Fruit fly (Drosophila melanogaster) whole organism, embryonic: Measurements from ENCODE around the gene CG42342.

ENCODE experiments used
- Abd-B ChIP-seq: fragments of 200-800 bp; sonication (Bioruptor generic); optimal IDR thresholded peaks from 2 replicates; lab custom pipeline; 2018; ENCODE audit warnings: missing biosample characterization, mild to moderate bottlenecking, missing genetic modification characterization, moderate library complexity
- BEAF-32 ChIP-seq: fragments of 200-800 bp; sonication (Bioruptor generic); optimal IDR thresholded peaks from 3 replicates; lab custom pipeline; 2017; ENCODE audit warnings: missing biosample characterization, missing genetic modification characterization, mild to moderate bottlenecking, moderate library complexity, missing genetic modification reagents
- Blimp-1 ChIP-seq: fragments of 200-800 bp; sonication (Bioruptor generic); optimal IDR thresholded peaks from 3 replicates; lab custom pipeline; 2018; ENCODE audit warnings: missing biosample characterization, missing genetic modification characterization, mild to moderate bottlenecking, moderate library complexity, missing genetic modification reagents
- CG10267 ChIP-seq: fragments of 200-800 bp; sonication (Bioruptor generic); optimal IDR thresholded peaks from 2 replicates; lab custom pipeline; 2018; ENCODE audit warnings: missing biosample characterization, mild to moderate bottlenecking, missing genetic modification characterization, moderate library complexity
- CG11247 ChIP-seq: fragments of 200-800 bp; sonication (Bioruptor generic); IDR thresholded peaks from 2 replicates; pipeline ENCODE4 v1.3.6; 2022; ENCODE audit warnings: missing biosample characterization, missing genetic modification characterization
- CG12155 ChIP-seq: fragments of 200-800 bp; sonication (Bioruptor generic); optimal IDR thresholded peaks from 3 replicates; lab custom pipeline; 2016; ENCODE audit warnings: missing biosample characterization, missing genetic modification characterization
- CG14860 ChIP-seq: fragments of 200-800 bp; sonication (Bioruptor generic); IDR thresholded peaks from 3 replicates; pipeline ENCODE4 v1.3.6; 2022; ENCODE audit warnings: missing biosample characterization, missing genetic modification characterization; ENCODE audit not compliant: partially characterized antibody
- CG1529 ChIP-seq: fragments of 200-800 bp; sonication (Bioruptor generic); optimal IDR thresholded peaks from 3 replicates; lab custom pipeline; 2018; ENCODE audit warnings: missing biosample characterization, missing genetic modification characterization
- CG15696 ChIP-seq: fragments of 200-800 bp; sonication (Bioruptor generic); optimal IDR thresholded peaks from 2 replicates; lab custom pipeline; 2019; ENCODE audit warnings: missing biosample characterization, mild to moderate bottlenecking, missing genetic modification characterization, moderate library complexity
- CG32767 ChIP-seq: fragments of 200-800 bp; sonication (Bioruptor generic); IDR thresholded peaks from 2 replicates; pipeline ENCODE4 v1.3.6; 2022; ENCODE audit warnings: missing biosample characterization, missing genetic modification characterization
- CG3407 ChIP-seq: fragments of 200-800 bp; sonication (Bioruptor generic); optimal IDR thresholded peaks from 2 replicates; lab custom pipeline; 2018; ENCODE audit warnings: missing biosample characterization, mild to moderate bottlenecking, missing genetic modification characterization
- CG4730 ChIP-seq: fragments of 200-800 bp; sonication (Bioruptor generic); IDR thresholded peaks from 2 replicates; pipeline ENCODE4 v1.3.6; 2022; ENCODE audit warnings: missing biosample characterization, missing genetic modification characterization
- CG6272 ChIP-seq: fragments of 200-800 bp; sonication (Bioruptor generic); IDR thresholded peaks from 2 replicates; pipeline ENCODE4 v1.3.6; 2022; ENCODE audit warnings: missing biosample characterization, missing genetic modification characterization
- CG7745 ChIP-seq: fragments of 200-800 bp; sonication (Bioruptor generic); optimal IDR thresholded peaks from 2 replicates; lab custom pipeline; 2018; ENCODE audit warnings: missing biosample characterization, mild to moderate bottlenecking, missing genetic modification characterization, moderate library complexity
- CG7839 ChIP-seq: fragments of 200-800 bp; sonication (Bioruptor generic); optimal IDR thresholded peaks from 3 replicates; lab custom pipeline; 2018; ENCODE audit warnings: missing biosample characterization, mild to moderate bottlenecking, missing genetic modification characterization, moderate library complexity
- CG7963 ChIP-seq: fragments of 200-800 bp; sonication (Bioruptor generic); IDR thresholded peaks from 3 replicates; pipeline ENCODE4 v1.3.6; 2022; ENCODE audit warnings: missing biosample characterization, missing genetic modification characterization; ENCODE audit not compliant: partially characterized antibody
- CG8944 ChIP-seq: fragments of 200-800 bp; sonication (Bioruptor generic); optimal IDR thresholded peaks from 3 replicates; lab custom pipeline; 2016; ENCODE audit warnings: missing biosample characterization, missing genetic modification characterization
- CG9215 ChIP-seq: fragments of 200-800 bp; sonication (Bioruptor generic); IDR thresholded peaks from 2 replicates; pipeline ENCODE4 v1.3.6; 2022; ENCODE audit warnings: missing biosample characterization, missing genetic modification characterization
- CG9727 ChIP-seq: fragments of 200-800 bp; sonication (Bioruptor generic); optimal IDR thresholded peaks from 3 replicates; lab custom pipeline; 2017; ENCODE audit warnings: missing biosample characterization, mild to moderate bottlenecking, missing genetic modification characterization
- CoRest ChIP-seq: fragments of 200-800 bp; sonication (Bioruptor generic); optimal IDR thresholded peaks from 3 replicates; lab custom pipeline; 2018; ENCODE audit warnings: missing biosample characterization, mild to moderate bottlenecking, missing genetic modification characterization, moderate library complexity
- CrebB ChIP-seq: fragments of 200-800 bp; sonication (Bioruptor generic); optimal IDR thresholded peaks from 3 replicates; lab custom pipeline; 2018; ENCODE audit warnings: missing biosample characterization, mild to moderate bottlenecking, missing genetic modification characterization
- D19B ChIP-seq: fragments of 200-800 bp; sonication (Bioruptor generic); optimal IDR thresholded peaks from 2 replicates; lab custom pipeline; 2017; ENCODE audit warnings: missing biosample characterization, mild to moderate bottlenecking, missing genetic modification characterization
- Dref ChIP-seq: fragments of 200-800 bp; sonication (Bioruptor generic); IDR thresholded peaks from 2 replicates; pipeline ENCODE4 v1.3.6; 2022; ENCODE audit warnings: missing biosample characterization, missing genetic modification characterization
- Fer1 ChIP-seq: fragments of 200-800 bp; sonication (Bioruptor generic); optimal IDR thresholded peaks from 2 replicates; lab custom pipeline; 2017; ENCODE audit warnings: missing biosample characterization, mild to moderate bottlenecking, missing genetic modification characterization
- MTF-1 ChIP-seq: fragments of 200-800 bp; sonication (Bioruptor generic); optimal IDR thresholded peaks from 2 replicates; lab custom pipeline; 2018; ENCODE audit warnings: missing biosample characterization, mild to moderate bottlenecking, missing genetic modification characterization, borderline replicate concordance
- NC2α ChIP-seq: fragments of 200-800 bp; sonication (Bioruptor generic); optimal IDR thresholded peaks from 2 replicates; lab custom pipeline; 2016; ENCODE audit warnings: missing biosample characterization, missing genetic modification characterization
- Opbp ChIP-seq: fragments of 200-800 bp; sonication (Bioruptor generic); IDR thresholded peaks from 3 replicates; pipeline ENCODE4 v1.3.6; 2022; ENCODE audit warnings: missing biosample characterization, missing genetic modification characterization; ENCODE audit not compliant: partially characterized antibody
- Poxn ChIP-seq: fragments of 200-800 bp; sonication (Bioruptor generic); IDR thresholded peaks from 2 replicates; pipeline ENCODE4 v1.3.6; 2022; ENCODE audit warnings: missing biosample characterization, missing genetic modification characterization
- Side ChIP-seq: fragments of 200-800 bp; sonication (Bioruptor generic); optimal IDR thresholded peaks from 2 replicates; lab custom pipeline; 2016; ENCODE audit warnings: missing biosample characterization, missing genetic modification characterization
- Trl ChIP-seq, 3 experiments: fragments of >200 bp in 2 of 3; fragments of 200-800 bp in 1 of 3; sonication (Bioruptor generic) in 1 of 3; optimal IDR thresholded peaks; 2 replicates in 1 of 3; 3 replicates in 2 of 3; lab custom pipeline; 2016 to 2017; ENCODE audit warnings: missing biosample characterization in 1 of 3, missing genetic modification characterization in 1 of 3
- amos ChIP-seq: fragments of 200-800 bp; sonication (Bioruptor generic); IDR thresholded peaks from 2 replicates; pipeline ENCODE4 v1.3.6; 2022; ENCODE audit warnings: missing biosample characterization, missing genetic modification characterization; ENCODE audit not compliant: partially characterized antibody
- ap ChIP-seq: fragments of 200-800 bp; sonication (Bioruptor generic); IDR thresholded peaks from 2 replicates; pipeline ENCODE4 v1.3.6; 2022; ENCODE audit warnings: missing biosample characterization, missing genetic modification characterization
- cato ChIP-seq: fragments of 200-800 bp; sonication (Bioruptor generic); optimal IDR thresholded peaks from 2 replicates; lab custom pipeline; 2016; ENCODE audit warnings: missing biosample characterization, missing genetic modification characterization, borderline replicate concordance
- da ChIP-seq: fragments of 200-800 bp; sonication (Bioruptor generic); optimal IDR thresholded peaks from 2 replicates; lab custom pipeline; 2016; ENCODE audit warnings: missing biosample characterization, missing genetic modification characterization
- disco-r ChIP-seq: fragments of 200-800 bp; sonication (Bioruptor generic); optimal IDR thresholded peaks from 2 replicates; lab custom pipeline; 2016; ENCODE audit warnings: missing biosample characterization, missing genetic modification characterization
- h ChIP-seq: fragments of >200 bp; optimal IDR thresholded peaks from 2 replicates; lab custom pipeline; 2017
- jigr1 ChIP-seq: fragments of 200-800 bp; sonication (Bioruptor generic); IDR thresholded peaks from 3 replicates; pipeline ENCODE4 v1.3.6; 2022; ENCODE audit warnings: missing biosample characterization, missing genetic modification characterization
- kay ChIP-seq: fragments of 200-800 bp; sonication (Bioruptor generic); optimal IDR thresholded peaks from 2 replicates; lab custom pipeline; 2016; ENCODE audit warnings: missing biosample characterization, missing genetic modification characterization
- lab ChIP-seq: fragments of 200-800 bp; sonication (Bioruptor generic); optimal IDR thresholded peaks from 3 replicates; lab custom pipeline; 2017; ENCODE audit warnings: missing biosample characterization, missing genetic modification characterization, mild to moderate bottlenecking, moderate library complexity, missing genetic modification reagents
- nmo ChIP-seq: fragments of 200-800 bp; sonication (Bioruptor generic); optimal IDR thresholded peaks from 2 replicates; lab custom pipeline; 2018; ENCODE audit warnings: missing biosample characterization, mild to moderate bottlenecking, missing genetic modification characterization, moderate library complexity
- peb ChIP-seq: fragments of 200-800 bp; sonication (Bioruptor generic); IDR thresholded peaks from 2 replicates; pipeline ENCODE4 v1.3.6; 2022; ENCODE audit warnings: missing biosample characterization, missing genetic modification characterization
- sima ChIP-seq: fragments of 200-800 bp; sonication (Bioruptor generic); optimal IDR thresholded peaks from 2 replicates; lab custom pipeline; 2016; ENCODE audit warnings: missing biosample characterization, missing genetic modification characterization
- slou ChIP-seq: fragments of 200-800 bp; sonication (Bioruptor generic); optimal IDR thresholded peaks from 3 replicates; lab custom pipeline; 2016; ENCODE audit warnings: missing biosample characterization, missing genetic modification characterization
- sob ChIP-seq: fragments of 200-800 bp; sonication (Bioruptor generic); IDR thresholded peaks from 2 replicates; pipeline ENCODE4 v1.3.6; 2022; ENCODE audit warnings: missing biosample characterization, missing genetic modification characterization
- sqz ChIP-seq: fragments of 200-800 bp; sonication (Bioruptor generic); optimal IDR thresholded peaks from 3 replicates; lab custom pipeline; 2018; ENCODE audit warnings: missing biosample characterization, mild to moderate bottlenecking, missing genetic modification characterization
- stwl ChIP-seq: fragments of 200-800 bp; sonication (Bioruptor generic); optimal IDR thresholded peaks from 3 replicates; lab custom pipeline; 2018; ENCODE audit warnings: missing biosample characterization, mild to moderate bottlenecking, missing genetic modification characterization, moderate library complexity
- toy ChIP-seq: fragments of 200-800 bp; sonication (Bioruptor generic); IDR thresholded peaks from 2 replicates; pipeline ENCODE4 v1.3.6; 2022; ENCODE audit warnings: missing biosample characterization, missing genetic modification characterization
- vnd ChIP-seq: fragments of 200-800 bp; sonication (Bioruptor generic); IDR thresholded peaks from 3 replicates; pipeline ENCODE4 v1.3.6; 2022; ENCODE audit warnings: missing biosample characterization, missing genetic modification characterization; ENCODE audit not compliant: partially characterized antibody
- wek ChIP-seq: fragments of 200-800 bp; sonication (Bioruptor generic); optimal IDR thresholded peaks from 3 replicates; lab custom pipeline; 2018; ENCODE audit warnings: missing biosample characterization, mild to moderate bottlenecking, missing genetic modification characterization, moderate library complexity
- zf30C ChIP-seq: fragments of 200-800 bp; sonication (Bioruptor generic); optimal IDR thresholded peaks from 3 replicates; lab custom pipeline; 2018; ENCODE audit warnings: missing biosample characterization, mild to moderate bottlenecking, missing genetic modification characterization

The CG42342 gene

dm6 chr3R:16524178-16524577 lies 21.6 kb downstream of the CG42342 start (continued):
- TF ChIP-seq ap (GFP tag; lab: Robert Waterston, UW) (peak; percentile 65), CG4730 (GFP tag; lab: Robert Waterston, UW) (0 out of 2 replicates have a peak, but pooled peaks have one; percentile 5), CG10267 (tag; lab: Kevin White, UChicago) (peak; percentile 84), toy (no peak), wek (GFP tag; lab: Kevin White, UChicago) (no peak), lab (GFP tag; lab: Kevin White, UChicago) (peak; percentile 74), BEAF-32 (GFP tag; lab: Kevin White, UChicago) (no peak), kay (GFP tag; lab: Kevin White, UChicago) (no peak), vnd (GFP tag; lab: Robert Waterston, UW) (no peak), da (GFP tag; lab: Kevin White, UChicago) (no peak), stwl (tag; lab: Kevin White, UChicago) (peak; percentile 37), MTF-1 (peak; percentile 78), peb (GFP tag; lab: Robert Waterston, UW) (peak; percentile 58; the same call in 1 of the 2 replicates), jigr1 (GFP tag; lab: Robert Waterston, UW) (peak; percentile 65), CG8944 (peak; percentile 45), CG9215 (GFP tag; lab: Robert Waterston, UW) (peak; percentile 13; the same call in 1 of the 2 replicates), cato (GFP tag; lab: Kevin White, UChicago) (no peak), CG12155 (GFP tag; lab: Kevin White, UChicago) (no peak), Blimp-1 (GFP tag; lab: Kevin White, UChicago) (peak; percentile 93), Side (GFP tag; lab: Kevin White, UChicago) (peak; percentile 56), CrebB (tag; lab: Kevin White, UChicago) (no peak), amos (GFP tag; lab: Robert Waterston, UW) (no peak), CG9727 (GFP tag; lab: Kevin White, UChicago) (peak; percentile 72), CG14860 (no peak), CG15696 (tag; lab: Kevin White, UChicago) (peak; percentile 49), Opbp (GFP tag; lab: Robert Waterston, UW) (no peak), D19B (no peak), CG3407 (GFP tag; lab: Kevin White, UChicago) (peak; percentile 56), Abd-B (peak; percentile 35), Poxn (GFP tag; lab: Robert Waterston, UW) (no peak), zf30C (GFP tag; lab: Kevin White, UChicago) (peak; percentile 10), sob (GFP tag; lab: Robert Waterston, UW) (peak; percentile 54; the same call in 1 of the 2 replicates), h (no peak), nmo (GFP tag; lab: Kevin White, UChicago) (peak; percentile 70), NC2α (GFP tag; lab: Kevin White, UChicago) (no peak), disco-r (no peak), Trl (optimal IDR thresholded peaks at IDR 0.05; lab: Kevin White, UChicago) (no peak), Trl (GFP tag; optimal IDR thresholded peaks at IDR 0.05; lab: Kevin White, UChicago) (peak; percentile 22), CG6272 (GFP tag; lab: Robert Waterston, UW) (peak; percentile 40; the same call in 1 of the 2 replicates), CG7745 (tag; lab: Kevin White, UChicago) (no peak), sima (GFP tag; lab: Kevin White, UChicago) (no peak), CG7963 (GFP tag; lab: Robert Waterston, UW) (no peak), CG32767 (GFP tag; lab: Robert Waterston, UW) (peak; percentile 72), CG7839 (peak; percentile 87), CoRest (tag; lab: Kevin White, UChicago) (peak; percentile 40), sqz (GFP tag; lab: Kevin White, UChicago) (peak; percentile 24), slou (GFP tag; lab: Kevin White, UChicago) (peak; percentile 18), Dref (GFP tag; lab: Robert Waterston, UW) (no peak), CG11247 (GFP tag; lab: Robert Waterston, UW) (peak; percentile 11; the same call in 1 of the 2 replicates), CG1529 (GFP tag; lab: Kevin White, UChicago) (no peak), Fer1 (GFP tag; lab: Kevin White, UChicago) (peak; percentile 1)
